Fruit fly (Drosophila melanogaster) whole organism, embryonic: ENCODE results near the gene CG42591.

ENCODE experiments used
- Abd-B ChIP-seq: fragments of 200-800 bp; sonication (Bioruptor generic); optimal IDR thresholded peaks from 2 replicates; lab custom pipeline; 2018; ENCODE audit warnings: missing biosample characterization, mild to moderate bottlenecking, missing genetic modification characterization, moderate library complexity
- BEAF-32 ChIP-seq: fragments of 200-800 bp; sonication (Bioruptor generic); optimal IDR thresholded peaks from 3 replicates; lab custom pipeline; 2017; ENCODE audit warnings: missing biosample characterization, missing genetic modification characterization, mild to moderate bottlenecking, moderate library complexity, missing genetic modification reagents
- C15 ChIP-seq: fragments of 200-800 bp; sonication (Bioruptor generic); IDR thresholded peaks from 3 replicates; pipeline ENCODE4 v1.3.6; 2022; ENCODE audit warnings: missing biosample characterization, missing genetic modification characterization
- CG10209 ChIP-seq: fragments of 200-800 bp; sonication (Bioruptor generic); optimal IDR thresholded peaks from 3 replicates; lab custom pipeline; 2017; ENCODE audit warnings: missing biosample characterization, mild to moderate bottlenecking, missing genetic modification characterization, missing genetic modification reagents
- CG10366 ChIP-seq: fragments of 200-800 bp; sonication (Bioruptor generic); IDR thresholded peaks from 2 replicates; pipeline ENCODE4 v1.3.6; 2022; ENCODE audit warnings: missing biosample characterization, missing genetic modification characterization
- CG10462 ChIP-seq: fragments of 200-800 bp; sonication (Bioruptor generic); optimal IDR thresholded peaks from 2 replicates; lab custom pipeline; 2016; ENCODE audit warnings: missing biosample characterization, missing genetic modification characterization
- CG11695 ChIP-seq: fragments of 200-800 bp; sonication (Bioruptor generic); IDR thresholded peaks from 3 replicates; pipeline ENCODE4 v1.3.6; 2022; ENCODE audit warnings: missing biosample characterization, missing genetic modification characterization
- CG12942 ChIP-seq: fragments of 200-800 bp; sonication (Bioruptor generic); optimal IDR thresholded peaks from 3 replicates; lab custom pipeline; 2016; ENCODE audit warnings: missing biosample characterization, missing genetic modification characterization
- CG13123 ChIP-seq: fragments of 200-800 bp; sonication (Bioruptor generic); optimal IDR thresholded peaks from 2 replicates; lab custom pipeline; 2016; ENCODE audit warnings: missing biosample characterization, missing genetic modification characterization
- CG15073 ChIP-seq: fragments of 200-800 bp; sonication (Bioruptor generic); optimal IDR thresholded peaks from 2 replicates; lab custom pipeline; 2016; ENCODE audit warnings: missing biosample characterization, missing genetic modification characterization
- CG2129 ChIP-seq: fragments of 200-800 bp; sonication (Bioruptor generic); IDR thresholded peaks from 2 replicates; pipeline ENCODE4 v1.3.6; 2022; ENCODE audit warnings: missing biosample characterization, missing genetic modification characterization; ENCODE audit not compliant: partially characterized antibody
- CG30403 ChIP-seq: fragments of 200-800 bp; sonication (Bioruptor generic); optimal IDR thresholded peaks from 3 replicates; lab custom pipeline; 2016; ENCODE audit warnings: missing biosample characterization, missing genetic modification characterization
- CG30431 ChIP-seq: fragments of 200-800 bp; sonication (Bioruptor generic); optimal IDR thresholded peaks from 2 replicates; lab custom pipeline; 2017; ENCODE audit warnings: missing biosample characterization, missing genetic modification characterization
- CG34376 ChIP-seq: fragments of 200-800 bp; sonication (Bioruptor generic); optimal IDR thresholded peaks from 2 replicates; lab custom pipeline; 2018; ENCODE audit warnings: missing biosample characterization, mild to moderate bottlenecking, missing genetic modification characterization
- CG3995 ChIP-seq: fragments of 200-800 bp; sonication (Bioruptor generic); optimal IDR thresholded peaks from 3 replicates; lab custom pipeline; 2016; ENCODE audit warnings: missing biosample characterization, missing genetic modification characterization
- CG42726 ChIP-seq: fragments of 200-800 bp; sonication (Bioruptor generic); IDR thresholded peaks from 2 replicates; pipeline ENCODE4 v1.3.6; 2022; ENCODE audit warnings: missing biosample characterization, missing genetic modification characterization; ENCODE audit not compliant: partially characterized antibody
- CG6765 ChIP-seq: fragments of 200-800 bp; sonication (Bioruptor generic); optimal IDR thresholded peaks from 3 replicates; lab custom pipeline; 2017; ENCODE audit warnings: missing biosample characterization, mild to moderate bottlenecking, missing genetic modification characterization
- CG7271 ChIP-seq: fragments of 200-800 bp; sonication (Bioruptor generic); optimal IDR thresholded peaks from 2 replicates; lab custom pipeline; 2018; ENCODE audit warnings: missing biosample characterization, mild to moderate bottlenecking, missing genetic modification characterization, moderate library complexity
- CG7928 ChIP-seq: fragments of 200-800 bp; sonication (Bioruptor generic); optimal IDR thresholded peaks from 2 replicates; lab custom pipeline; 2017; ENCODE audit warnings: missing biosample characterization, mild to moderate bottlenecking, missing genetic modification characterization
- Chrac-16 ChIP-seq: fragments of 200-800 bp; sonication (Bioruptor generic); optimal IDR thresholded peaks from 3 replicates; lab custom pipeline; 2016; ENCODE audit warnings: missing biosample characterization, missing genetic modification characterization
- CkIIα-i1 ChIP-seq: fragments of 200-800 bp; sonication (Bioruptor generic); IDR thresholded peaks from 2 replicates; pipeline ENCODE4 v1.3.6; 2022; ENCODE audit warnings: missing biosample characterization, missing genetic modification characterization
- CrebB ChIP-seq: fragments of 200-800 bp; sonication (Bioruptor generic); optimal IDR thresholded peaks from 3 replicates; lab custom pipeline; 2018; ENCODE audit warnings: missing biosample characterization, mild to moderate bottlenecking, missing genetic modification characterization
- Dll ChIP-seq: fragments of 200-800 bp; sonication (Bioruptor generic); IDR thresholded peaks from 4 replicates; pipeline ENCODE4 v1.3.6; 2022; ENCODE audit warnings: missing biosample characterization, missing genetic modification characterization; ENCODE audit not compliant: partially characterized antibody
- Drgx ChIP-seq: fragments of 200-800 bp; sonication (Bioruptor generic); IDR thresholded peaks from 2 replicates; pipeline ENCODE4 v1.3.6; 2022; ENCODE audit warnings: missing biosample characterization, missing genetic modification characterization
- Eip74EF ChIP-seq, 2 experiments: fragments of 200-800 bp in 1 of 2; fragments of >200 bp in 1 of 2; sonication (Bioruptor generic) in 1 of 2; optimal IDR thresholded peaks; 2 replicates each; lab custom pipeline; 2017 to 2019; ENCODE audit warnings: missing biosample characterization in 2 of 2, missing genetic modification characterization in 2 of 2, mild to moderate bottlenecking in 1 of 2, moderate library complexity in 1 of 2
- Fer3 ChIP-seq: fragments of 200-800 bp; sonication (Bioruptor generic); optimal IDR thresholded peaks from 2 replicates; lab custom pipeline; 2018; ENCODE audit warnings: missing biosample characterization, mild to moderate bottlenecking, missing genetic modification characterization, moderate library complexity
- Kr ChIP-seq: fragments of 200-800 bp; sonication (Bioruptor generic); optimal IDR thresholded peaks from 2 replicates; lab custom pipeline; 2017; ENCODE audit warnings: missing biosample characterization, mild to moderate bottlenecking, missing genetic modification characterization
- Oaz ChIP-seq: fragments of 200-800 bp; sonication (Bioruptor generic); IDR thresholded peaks from 2 replicates; pipeline ENCODE4 v1.3.6; 2022; ENCODE audit warnings: missing biosample characterization, missing genetic modification characterization
- PHDP ChIP-seq: fragments of 200-800 bp; sonication (Bioruptor generic); optimal IDR thresholded peaks from 3 replicates; lab custom pipeline; 2018; ENCODE audit warnings: missing biosample characterization, mild to moderate bottlenecking, missing genetic modification characterization, moderate library complexity
- Ssrp ChIP-seq: fragments of 200-800 bp; sonication (Bioruptor generic); optimal IDR thresholded peaks from 2 replicates; lab custom pipeline; 2018; ENCODE audit warnings: missing biosample characterization, mild to moderate bottlenecking, missing genetic modification characterization, moderate library complexity
- TFAM ChIP-seq: fragments of 200-800 bp; sonication (Bioruptor generic); optimal IDR thresholded peaks from 2 replicates; lab custom pipeline; 2017; ENCODE audit warnings: missing biosample characterization, missing genetic modification characterization, inconsistent platforms
- ac ChIP-seq: fragments of 200-800 bp; sonication (Bioruptor generic); optimal IDR thresholded peaks from 3 replicates; lab custom pipeline; 2017; ENCODE audit warnings: missing biosample characterization, mild to moderate bottlenecking, missing genetic modification characterization
- aop ChIP-seq: fragments of 200-800 bp; sonication (Bioruptor generic); IDR thresholded peaks from 2 replicates; pipeline ENCODE4 v1.3.6; 2022; ENCODE audit warnings: missing biosample characterization, missing genetic modification characterization
- cato ChIP-seq: fragments of 200-800 bp; sonication (Bioruptor generic); optimal IDR thresholded peaks from 2 replicates; lab custom pipeline; 2016; ENCODE audit warnings: missing biosample characterization, missing genetic modification characterization, borderline replicate concordance
- disco-r ChIP-seq: fragments of 200-800 bp; sonication (Bioruptor generic); optimal IDR thresholded peaks from 2 replicates; lab custom pipeline; 2016; ENCODE audit warnings: missing biosample characterization, missing genetic modification characterization
- gro ChIP-seq: fragments of 200-800 bp; sonication (Bioruptor generic); optimal IDR thresholded peaks from 2 replicates; lab custom pipeline; 2016; ENCODE audit warnings: missing biosample characterization, missing genetic modification characterization
- hkb ChIP-seq, 2 experiments: fragments of 200-800 bp in 1 of 2; fragments of >200 bp in 1 of 2; sonication (Bioruptor generic) in 1 of 2; IDR thresholded peaks in 1 of 2; optimal IDR thresholded peaks in 1 of 2; 2 replicates each; pipeline versions ENCODE4 v1.3.6 to Lab custom; 2017 to 2022; ENCODE audit warnings: missing biosample characterization in 1 of 2, missing genetic modification characterization in 1 of 2
- hth ChIP-seq: fragments of >200 bp; optimal IDR thresholded peaks from 2 replicates; lab custom pipeline; 2017; ENCODE audit warnings: inconsistent platforms
- ind ChIP-seq: fragments of 200-800 bp; sonication (Bioruptor generic); optimal IDR thresholded peaks from 3 replicates; lab custom pipeline; 2016; ENCODE audit warnings: missing biosample characterization, missing genetic modification characterization
- insv ChIP-seq, 2 experiments: fragments of 200-800 bp; sonication (Bioruptor generic); optimal IDR thresholded peaks; 3 replicates each; lab custom pipeline; 2016 to 2018; ENCODE audit warnings: missing biosample characterization in 2 of 2, missing genetic modification characterization in 2 of 2
- luna ChIP-seq: fragments of 200-800 bp; sonication (Bioruptor generic); optimal IDR thresholded peaks from 2 replicates; lab custom pipeline; 2016; ENCODE audit warnings: missing biosample characterization, missing genetic modification characterization
- maf-S ChIP-seq: fragments of 200-800 bp; sonication (Bioruptor generic); optimal IDR thresholded peaks from 2 replicates; lab custom pipeline; 2016; ENCODE audit warnings: missing biosample characterization, missing genetic modification characterization
- run ChIP-seq: fragments of 200-800 bp; sonication (Bioruptor generic); optimal IDR thresholded peaks from 3 replicates; lab custom pipeline; 2018; ENCODE audit warnings: missing biosample characterization, mild to moderate bottlenecking, missing genetic modification characterization
- sima ChIP-seq: fragments of 200-800 bp; sonication (Bioruptor generic); optimal IDR thresholded peaks from 2 replicates; lab custom pipeline; 2016; ENCODE audit warnings: missing biosample characterization, missing genetic modification characterization
- vvl ChIP-seq: fragments of 200-800 bp; sonication (Bioruptor generic); IDR thresholded peaks from 2 replicates; pipeline ENCODE4 v1.3.6; 2022; ENCODE audit warnings: missing biosample characterization, missing genetic modification characterization
- yki ChIP-seq: fragments of >200 bp; optimal IDR thresholded peaks from 3 replicates; lab custom pipeline; 2018
- z ChIP-seq: fragments of 200-800 bp; sonication (Bioruptor generic); IDR thresholded peaks from 3 replicates; pipeline ENCODE4 v1.3.6; 2022; ENCODE audit warnings: missing biosample characterization, missing genetic modification characterization

CG42591 gene

DNA sequence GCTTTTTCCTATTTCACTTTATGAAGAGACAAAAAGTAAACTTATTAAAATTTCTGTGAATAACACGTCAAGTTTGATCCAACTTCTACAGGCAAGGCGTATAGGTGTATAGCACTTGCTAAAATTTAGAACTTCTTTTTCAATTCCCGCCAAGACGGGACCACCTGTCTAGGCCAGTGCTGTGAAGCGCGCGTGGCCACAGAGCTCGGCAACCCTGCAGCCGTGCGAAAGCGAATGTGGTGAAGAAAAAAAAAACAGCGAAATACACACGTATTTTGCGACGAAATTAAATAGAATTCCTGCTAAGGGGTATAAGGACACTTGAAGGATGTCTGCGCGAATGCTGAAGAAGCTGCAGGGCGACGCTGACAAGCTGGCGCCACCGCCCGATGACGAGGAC is 40.4 kb upstream of the CG42591 start, which contains the start of gene Nulp1 (continued):
- no peak for TF ChIP-seq CG10366
- TF ChIP-seq Ssrp (tag; lab: Kevin White, UChicago), result no peak
- no peak for TF ChIP-seq hth (lab: Kevin White, UChicago)
- no peak for TF ChIP-seq CrebB (tag; lab: Kevin White, UChicago)
- no peak for TF ChIP-seq aop (GFP tag; lab: Robert Waterston, UW)
- no peak for TF ChIP-seq Abd-B (GFP tag; lab: Kevin White, UChicago)
- TF ChIP-seq vvl (GFP tag; lab: Robert Waterston, UW), result peak; percentile 41
- TF ChIP-seq CG2129 (GFP tag; lab: Robert Waterston, UW), result no peak
- TF ChIP-seq hkb (optimal IDR thresholded peaks at IDR 0.05; lab: Kevin White, UChicago), result no peak
- no peak for TF ChIP-seq hkb (GFP tag; IDR thresholded peaks at IDR 0.05; lab: Robert Waterston, UW)
- TF ChIP-seq z (GFP tag; lab: Robert Waterston, UW), result no peak
- TF ChIP-seq Eip74EF (GFP tag; optimal IDR thresholded peaks at IDR 0.05; lab: Kevin White, UChicago), result no peak
- no peak for TF ChIP-seq CG42726 (GFP tag; lab: Robert Waterston, UW)
- TF ChIP-seq Kr (GFP tag; lab: Kevin White, UChicago), result no peak
- TF ChIP-seq CG30431, result no peak
- no peak for TF ChIP-seq CG10209
- TF ChIP-seq CG10462 (GFP tag; lab: Kevin White, UChicago), result no peak
- peak; percentile 27 for TF ChIP-seq maf-S (GFP tag; lab: Kevin White, UChicago)
- no peak for TF ChIP-seq PHDP (tag; lab: Kevin White, UChicago)
- no peak for TF ChIP-seq Drgx
- TF ChIP-seq CG34376, result no peak
- no peak for TF ChIP-seq CkIIα-i1 (GFP tag; lab: Robert Waterston, UW)
- TF ChIP-seq yki, result no peak
- no peak for TF ChIP-seq CG11695 (GFP tag; lab: Robert Waterston, UW)
- TF ChIP-seq sima (GFP tag; lab: Kevin White, UChicago), result no peak
- no peak for TF ChIP-seq luna
- TF ChIP-seq CG7928 (GFP tag; lab: Kevin White, UChicago), result peak; percentile 39
- no peak for TF ChIP-seq C15 (GFP tag; lab: Robert Waterston, UW)
- no peak for TF ChIP-seq Oaz (GFP tag; lab: Robert Waterston, UW)
- no peak for TF ChIP-seq CG15073 (GFP tag; lab: Kevin White, UChicago)
- TF ChIP-seq TFAM (GFP tag; lab: Kevin White, UChicago), result no peak
- TF ChIP-seq CG13123, result no peak
- peak; percentile 21 for TF ChIP-seq ind
- no peak for TF ChIP-seq Chrac-16
- no peak for TF ChIP-seq Fer3
- TF ChIP-seq disco-r (GFP tag; lab: Kevin White, UChicago), result no peak
- TF ChIP-seq Dll (GFP tag; lab: Robert Waterston, UW), result no peak
- no peak for TF ChIP-seq cato
- no peak for TF ChIP-seq CG30403 (GFP tag; lab: Kevin White, UChicago)
- no peak for TF ChIP-seq CG6765 (GFP tag; lab: Kevin White, UChicago)
- TF ChIP-seq CG3995 (GFP tag; lab: Kevin White, UChicago), result peak; percentile 61
- TF ChIP-seq CG12942 (GFP tag; lab: Kevin White, UChicago), result no peak
- TF ChIP-seq BEAF-32, result peak; percentile 24
- no peak for TF ChIP-seq CG7271 (tag; lab: Kevin White, UChicago)
- no peak for TF ChIP-seq run (tag; lab: Kevin White, UChicago)
- TF ChIP-seq insv (GFP tag; optimal IDR thresholded peaks at IDR 0.05; lab: Kevin White, UChicago), result no peak
- no peak for TF ChIP-seq ac (GFP tag; lab: Kevin White, UChicago)
- TF ChIP-seq gro, result peak; percentile 60
